Worm (Caenorhabditis elegans) whole organism, L4 larva: ENCODE data around the gene F35D2.3.

Experiments
- ZK546.5 ChIP-seq, 2 experiments: sonication (generic microtip); optimal IDR thresholded peaks; 2 replicates each; lab custom pipeline; 2017; ENCODE audit warnings: missing biosample characterization in 2 of 2, missing genetic modification characterization in 2 of 2
- dve-1 ChIP-seq: sonication (generic microtip); optimal IDR thresholded peaks from 2 replicates; lab custom pipeline; 2017; ENCODE audit warnings: antibody characterized with exemption, mild to moderate bottlenecking, missing genetic modification characterization, missing compliant biosample characterization; ENCODE audit not compliant: insufficient read depth
- jun-1 ChIP-seq: fragments of 150-350 bp; optimal IDR thresholded peaks from 2 replicates; lab custom pipeline; 2014; ENCODE audit warnings: missing biosample characterization, missing genetic modification reagents, missing genetic modification characterization
- mep-1 ChIP-seq: fragments of 150-350 bp; sonication (generic microtip); optimal IDR thresholded peaks from 3 replicates; lab custom pipeline; 2014; ENCODE audit warnings: missing biosample characterization, missing genetic modification characterization
- nhr-25 ChIP-seq: sonication (generic microtip); optimal IDR thresholded peaks from 2 replicates; lab custom pipeline; 2017; ENCODE audit warnings: missing genetic modification characterization, mild to moderate bottlenecking, missing compliant biosample characterization, antibody characterized with exemption, moderate library complexity, borderline replicate concordance; ENCODE audit not compliant: insufficient read depth

DNA sequence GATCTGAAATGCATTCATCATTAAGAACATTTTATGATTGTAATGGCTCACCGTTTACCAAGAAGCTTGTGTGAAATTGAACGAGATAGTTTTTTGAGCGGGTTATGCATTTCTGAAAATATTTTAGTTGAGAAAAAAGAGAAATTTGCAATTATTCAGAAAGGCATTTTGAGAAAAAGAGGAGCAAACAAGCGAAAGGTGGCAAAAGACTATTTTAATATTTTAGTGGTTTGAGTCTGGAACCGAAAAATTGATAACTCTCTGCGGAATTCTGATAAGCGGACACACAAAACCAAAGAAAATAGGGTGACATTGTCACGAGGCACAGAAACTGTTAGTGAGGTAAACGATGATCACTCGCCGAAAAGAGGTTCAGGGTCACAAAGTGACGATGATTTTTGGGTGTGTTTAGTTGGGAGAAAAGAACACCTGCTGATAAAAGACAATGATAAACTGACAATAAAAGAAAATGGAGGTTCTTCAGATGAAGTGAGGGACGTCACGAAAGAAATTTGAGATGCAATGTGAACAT is 15.6 kb upstream of the F35D2.3 start:
- TF ChIP-seq mep-1 (tag; lab: Kevin White, UChicago) = peak; percentile 55
- TF ChIP-seq ZK546.5 (tag; optimal IDR thresholded peaks at IDR 0.05; lab: Kevin White, UChicago) = no peak
- TF ChIP-seq dve-1 (tag; lab: Kevin White, UChicago) = peak; percentile 91
- no peak for TF ChIP-seq jun-1 (tag; lab: Kevin White, UChicago)
- peak; percentile 6 for TF ChIP-seq nhr-25 (tag; lab: Kevin White, UChicago)
